Fruit fly (Drosophila melanogaster): Measurements from ENCODE around the gene beta-Spec.
A peak's percentile ranks its signal among the peaks of the same experiment; 100 is the strongest.

Gene beta-Spec

DNA sequence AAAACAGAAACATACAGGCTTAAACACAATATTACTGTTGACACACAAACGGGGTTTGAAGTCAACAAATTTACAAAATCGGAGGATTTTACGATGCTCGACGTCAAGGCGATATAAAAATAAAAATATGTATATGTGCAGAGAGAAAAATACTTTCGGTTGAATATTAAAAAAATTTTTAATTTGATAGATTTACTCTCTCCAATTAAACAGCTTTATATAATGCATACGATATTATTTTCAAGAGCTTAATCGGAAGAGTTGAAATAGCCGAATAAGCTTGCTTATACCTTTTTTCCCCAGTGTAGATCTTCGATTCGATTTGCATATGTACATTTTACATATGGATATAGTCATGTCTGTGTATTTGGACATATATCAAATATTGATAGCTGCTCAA is 39.5 kb downstream of the beta-Spec start (continued):
- TF ChIP-seq sim (GFP tag; IDR thresholded peaks at IDR 0.05) (no peak), ranshi (GFP tag; IDR thresholded peaks at IDR 0.05) (peak; percentile 70), CG8765 (GFP tag; IDR thresholded peaks at IDR 0.05) (no peak), Pdp1 (GFP tag; optimal IDR thresholded peaks at IDR 0.05) (peak in 1 of 2 experiments; percentile 39), ab (GFP tag; optimal IDR thresholded peaks at IDR 0.05) (no peak), fd102C (GFP tag; optimal IDR thresholded peaks at IDR 0.05) (no peak), wdn (GFP tag; IDR thresholded peaks at IDR 0.05) (peak; percentile 63), psq (GFP tag; optimal IDR thresholded peaks at IDR 0.05) (no peak), cg (GFP tag; optimal IDR thresholded peaks at IDR 0.05) (no peak), CG16863 (GFP tag; optimal IDR thresholded peaks at IDR 0.05) (peak; percentile 8), Abd-B (GFP tag; optimal IDR thresholded peaks at IDR 0.05) (peak; percentile 57), CG33213 (GFP tag; optimal IDR thresholded peaks at IDR 0.05) (no peak), CG1602 (GFP tag; optimal IDR thresholded peaks at IDR 0.05) (no peak), HLH4C (GFP tag; IDR thresholded peaks at IDR 0.05; ENCODE audit: partially characterized antibody) (no peak), tup (GFP tag; optimal IDR thresholded peaks at IDR 0.05) (no peak), eyg (GFP tag; optimal IDR thresholded peaks at IDR 0.05) (peak; percentile 26), exex (tag; optimal IDR thresholded peaks at IDR 0.05) (peak; percentile 2), Scr (GFP tag; IDR thresholded peaks at IDR 0.05; ENCODE audit: partially characterized antibody) (no peak), bcd (GFP tag; optimal IDR thresholded peaks at IDR 0.05) (peak; percentile 0), Atf3 (GFP tag; optimal IDR thresholded peaks at IDR 0.05) (no peak), Chrac-16 (GFP tag; optimal IDR thresholded peaks at IDR 0.05) (no peak), Gug (GFP tag; IDR thresholded peaks at IDR 0.05) (peak; percentile 14; the same call in 1 of the 4 replicates), gcm2 (GFP tag; optimal IDR thresholded peaks at IDR 0.05) (no peak), CG5953 (GFP tag; IDR thresholded peaks at IDR 0.05) (no peak), grn (GFP tag; optimal IDR thresholded peaks at IDR 0.05) (no peak), Antp (GFP tag; optimal IDR thresholded peaks at IDR 0.05) (peak; percentile 1), cato (GFP tag; optimal IDR thresholded peaks at IDR 0.05; ENCODE audit: borderline replicate concordance) (no peak), CG6689 (GFP tag; IDR thresholded peaks at IDR 0.05) (peak; percentile 62), CG11696 (GFP tag; IDR thresholded peaks at IDR 0.05) (no peak), Jarid2 (GFP tag; optimal IDR thresholded peaks at IDR 0.05) (no peak), pan (optimal IDR thresholded peaks at IDR 0.05) (no peak), pan (GFP tag; optimal IDR thresholded peaks at IDR 0.05 in 1 of 2, IDR thresholded peaks at IDR 0.05 in 1 of 2) (peak in 1 of 2 experiments; percentile 74), slbo (GFP tag; IDR thresholded peaks at IDR 0.05) (peak; percentile 85), dysf (GFP tag; IDR thresholded peaks at IDR 0.05) (peak; percentile 75), prd (optimal IDR thresholded peaks at IDR 0.05) (no peak), prd (GFP tag; IDR thresholded peaks at IDR 0.05) (peak; percentile 66), Fer3 (tag; optimal IDR thresholded peaks at IDR 0.05) (peak; percentile 68), CG10366 (GFP tag; IDR thresholded peaks at IDR 0.05) (peak; percentile 67), ash1 (GFP tag; optimal IDR thresholded peaks at IDR 0.05) (no peak), odd (GFP tag; optimal IDR thresholded peaks at IDR 0.05) (peak; percentile 26), slp2 (GFP tag; optimal IDR thresholded peaks at IDR 0.05) (no peak), CG1792 (GFP tag; optimal IDR thresholded peaks at IDR 0.05) (no peak), Hsf (GFP tag; optimal IDR thresholded peaks at IDR 0.05) (peak; percentile 41), CG2129 (GFP tag; IDR thresholded peaks at IDR 0.05; ENCODE audit: partially characterized antibody) (no peak), CG1603 (tag; optimal IDR thresholded peaks at IDR 0.05) (no peak), cas (GFP tag; IDR thresholded peaks at IDR 0.05) (no peak), CG31365 (tag; optimal IDR thresholded peaks at IDR 0.05) (no peak), fd96Cb (tag; optimal IDR thresholded peaks at IDR 0.05) (no peak), kni (GFP tag; optimal IDR thresholded peaks at IDR 0.05) (no peak), CG12942 (GFP tag; optimal IDR thresholded peaks at IDR 0.05) (no peak), h (optimal IDR thresholded peaks at IDR 0.05) (no peak), C15 (GFP tag; IDR thresholded peaks at IDR 0.05) (0 out of 3 replicates have a peak, but pooled peaks have one; percentile 12), sima (GFP tag; optimal IDR thresholded peaks at IDR 0.05) (no peak)
